Worm (Caenorhabditis elegans) whole organism, L1 larva: ENCODE measurements around the gene C34E10.9.

ENCODE experiments used
- ceh-88 ChIP-seq: fragments of 200-800 bp; sonication (Bioruptor generic); IDR thresholded peaks from 2 replicates; pipeline ENCODE4 v1.3.6; 2022; ENCODE audit warnings: missing genetic modification characterization, missing compliant biosample characterization
- lir-3 ChIP-seq: sonication (generic microtip); optimal IDR thresholded peaks from 2 replicates; lab custom pipeline; 2016; ENCODE audit warnings: mild to moderate bottlenecking, missing genetic modification characterization, moderate library complexity, missing compliant biosample characterization; ENCODE audit not compliant: poor library complexity
- mab-9 ChIP-seq: fragments of 200-800 bp; sonication (Bioruptor generic); IDR thresholded peaks from 2 replicates; pipeline ENCODE4 v1.3.6; 2022; ENCODE audit warnings: missing genetic modification reagents, missing genetic modification characterization, missing compliant biosample characterization
- nhr-20 ChIP-seq: sonication (generic microtip); optimal IDR thresholded peaks from 2 replicates; lab custom pipeline; 2016; ENCODE audit warnings: mild to moderate bottlenecking, missing genetic modification characterization, missing compliant biosample characterization
- nhr-28 ChIP-seq: fragments of 150-350 bp; optimal IDR thresholded peaks from 2 replicates; lab custom pipeline; 2014; ENCODE audit warnings: missing biosample characterization, missing genetic modification characterization
- nhr-76 ChIP-seq: sonication (generic microtip); optimal IDR thresholded peaks from 2 replicates; lab custom pipeline; 2017; ENCODE audit warnings: missing biosample characterization, missing genetic modification characterization
- skn-1 ChIP-seq: fragments of 150-350 bp; optimal IDR thresholded peaks from 2 replicates; lab custom pipeline; 2014; ENCODE audit warnings: missing biosample characterization, missing genetic modification characterization
- swsn-7 ChIP-seq: sonication (generic microtip); optimal IDR thresholded peaks from 2 replicates; lab custom pipeline; 2016; ENCODE audit warnings: missing genetic modification characterization, missing compliant biosample characterization
- ztf-11 ChIP-seq, 2 experiments: sonication (generic microtip); optimal IDR thresholded peaks; 2 replicates each; lab custom pipeline; 2016 to 2017; ENCODE audit warnings: missing genetic modification characterization in 2 of 2, missing biosample characterization in 1 of 2, missing compliant biosample characterization in 1 of 2
- ztf-4 ChIP-seq: fragments of 150-350 bp; optimal IDR thresholded peaks from 2 replicates; lab custom pipeline; 2014; ENCODE audit warnings: missing biosample characterization, missing genetic modification characterization

- TF ChIP-seq nhr-76 (tag; lab: Kevin White, UChicago) = no peak
- TF ChIP-seq ceh-88 = no peak
- no peak for TF ChIP-seq nhr-20
- TF ChIP-seq lir-3 = no peak
- TF ChIP-seq mab-9 (GFP tag; lab: Robert Waterston, UW) = no peak
- TF ChIP-seq skn-1 = no peak
- no peak for TF ChIP-seq nhr-28 (tag; lab: Kevin White, UChicago)
- TF ChIP-seq ztf-4 (tag; lab: Kevin White, UChicago) = no peak
- no peak for TF ChIP-seq ztf-11 (tag; optimal IDR thresholded peaks at IDR 0.05; lab: Kevin White, UChicago)
- TF ChIP-seq swsn-7 (tag; lab: Kevin White, UChicago) = no peak
Measured at ce11 chrIII:5225321-5225720, 37.9 kb downstream of the C34E10.9 start, which contains the start of gene nex-1.
